Fruit fly (Drosophila melanogaster) whole organism, larva: ENCODE results near the gene kar.
A peak's percentile ranks its signal among the peaks of the same experiment; 100 is the strongest.

Experiments used
- noc ChIP-seq: fragments of 200-800 bp; sonication (Bioruptor generic); optimal IDR thresholded peaks from 3 replicates; lab custom pipeline; 2019; ENCODE audit warnings: missing biosample characterization, mild to moderate bottlenecking, missing genetic modification characterization, moderate library complexity

kar gene

DNA sequence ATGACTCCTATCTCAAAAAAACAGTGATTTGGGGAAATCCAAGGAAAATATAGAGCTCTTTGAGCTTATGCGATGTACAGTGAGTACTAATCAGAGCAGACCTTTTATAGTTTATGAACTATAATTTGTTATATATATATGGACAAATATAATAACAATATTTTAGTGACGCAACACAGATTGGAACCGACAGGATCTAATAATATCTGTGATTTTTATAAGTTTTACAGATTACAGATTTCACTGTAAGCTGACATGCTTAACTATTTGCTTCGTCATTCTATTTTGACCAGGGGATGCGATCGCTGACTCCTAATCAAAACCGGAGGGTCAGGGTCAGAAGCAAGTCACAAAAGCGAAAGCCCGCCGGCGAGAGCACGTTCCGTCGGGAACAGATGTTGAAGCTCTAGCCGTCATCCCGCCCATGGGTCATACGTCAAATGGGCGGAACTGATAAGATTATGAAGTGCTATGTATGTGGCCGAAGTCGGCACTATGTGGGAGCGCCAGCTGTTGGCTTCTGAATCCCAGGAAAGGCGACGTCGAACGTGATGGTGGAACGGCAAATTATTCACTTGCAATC lies 15.0 kb downstream of the kar start, which contains the start of gene Gnmt:
Gene Gnmt, plus strand, starts transcription at position 568 of the 583 bp plus-strand sequence.
- TF ChIP-seq noc (tag; lab: Kevin White, UChicago) = peak; percentile 88

DNA sequence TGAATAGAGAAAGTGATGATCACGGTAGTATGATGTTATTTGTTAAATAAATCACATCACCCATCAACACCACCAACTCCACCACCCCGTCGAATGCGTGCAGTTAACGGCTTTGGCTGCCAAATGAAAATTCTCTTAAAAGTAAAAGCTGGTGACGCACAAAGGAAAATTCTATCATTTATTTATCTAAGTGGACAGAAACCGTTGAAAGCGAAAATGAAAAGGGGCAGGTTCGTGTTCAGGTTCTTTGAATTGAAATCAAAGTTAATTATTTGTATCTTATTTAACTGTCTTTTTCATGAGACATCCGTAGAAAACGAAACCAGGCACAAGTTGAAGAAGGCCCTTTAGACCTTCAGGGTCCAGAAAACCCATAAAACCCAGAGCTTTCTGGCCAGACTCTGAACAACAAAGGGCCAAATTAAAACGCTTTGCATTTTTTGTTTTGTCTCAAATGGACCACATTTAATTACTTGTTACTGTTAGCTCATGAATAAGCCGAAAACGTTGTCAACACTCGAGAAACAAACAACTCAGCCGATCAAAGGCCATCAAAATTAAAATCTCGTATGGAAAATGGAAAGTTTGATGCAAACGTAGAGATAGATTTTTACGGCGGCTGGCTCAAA lies 22.8 kb downstream of the kar start:
- TF ChIP-seq noc (tag; lab: Kevin White, UChicago) = no peak

DNA sequence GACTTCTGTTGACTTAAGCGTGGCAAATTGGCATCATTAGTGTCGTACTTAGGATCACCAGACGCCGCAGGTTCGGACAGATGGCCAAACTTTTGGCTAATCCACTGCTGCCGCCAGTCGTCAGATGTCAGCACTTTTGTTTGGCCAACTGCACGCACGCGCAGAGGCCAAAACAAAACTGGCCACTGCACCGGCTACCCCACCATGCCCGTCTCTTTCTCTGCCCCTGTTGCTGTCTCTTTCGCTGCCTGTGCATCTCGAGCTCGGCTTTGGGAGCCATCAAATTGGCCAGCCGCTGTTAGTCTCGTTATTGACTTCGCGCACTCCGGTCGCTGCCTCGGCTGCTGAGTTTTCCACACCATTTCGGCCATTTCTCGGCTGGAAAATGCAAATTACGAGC lies 26.6 kb downstream of the kar start, which contains the start of gene CG14395:
Gene CG14395, plus strand, starts transcription at position 301 of the 400 bp plus-strand sequence.
- no peak for TF ChIP-seq noc (tag; lab: Kevin White, UChicago)

DNA sequence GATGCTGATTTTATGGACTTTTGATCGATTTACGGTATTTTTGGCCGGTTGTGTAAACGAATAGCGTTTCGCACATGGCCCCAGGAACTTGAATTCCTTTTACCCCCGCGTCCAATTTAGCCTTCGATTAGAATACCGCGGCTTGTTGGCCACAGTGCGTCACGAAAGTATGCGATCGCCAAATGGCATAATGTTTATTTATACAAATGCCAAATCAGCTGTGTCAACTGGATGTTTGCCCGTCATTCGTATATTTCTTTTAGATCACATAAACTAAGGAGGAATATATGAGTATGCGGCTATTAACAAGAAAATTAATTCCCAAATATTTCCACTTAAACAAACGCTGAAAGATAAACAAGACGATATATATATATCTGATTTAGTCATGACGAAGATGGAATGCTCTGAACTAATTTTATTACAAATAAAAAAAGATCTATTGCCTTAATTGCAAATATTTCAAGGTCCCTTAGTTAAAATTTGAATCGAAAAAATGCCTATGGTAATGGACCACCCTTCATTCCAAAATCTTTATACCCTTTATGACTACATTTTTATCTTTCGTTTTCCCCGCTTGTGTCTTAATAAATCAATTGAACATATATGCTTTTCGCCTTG lies 32.1 kb downstream of the kar start:
- peak; percentile 9 for TF ChIP-seq noc (tag; lab: Kevin White, UChicago)

DNA sequence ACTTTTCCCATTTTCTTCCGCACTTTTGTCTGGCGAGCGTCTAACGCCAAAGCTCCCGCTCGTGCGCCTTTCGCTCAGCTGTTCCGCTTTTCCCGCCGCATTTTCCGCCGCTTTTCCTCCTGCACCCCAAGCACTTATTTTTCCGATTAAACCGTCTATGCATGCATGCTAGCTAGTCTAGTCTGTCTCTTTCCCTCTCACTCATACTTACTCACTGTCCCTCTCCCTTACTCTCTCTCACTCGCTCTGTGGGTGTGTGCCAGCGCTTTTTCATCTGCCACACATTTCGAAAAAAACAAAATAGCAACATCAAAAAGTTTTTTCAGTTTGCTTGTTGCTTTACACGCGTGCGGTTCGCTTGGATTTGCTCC lies 34.9 kb downstream of the kar start, which contains the start of gene CG6225:
Gene CG6225, plus strand, starts transcription at position 325 of the 371 bp plus-strand sequence.
- TF ChIP-seq noc (tag; lab: Kevin White, UChicago) = no peak

DNA sequence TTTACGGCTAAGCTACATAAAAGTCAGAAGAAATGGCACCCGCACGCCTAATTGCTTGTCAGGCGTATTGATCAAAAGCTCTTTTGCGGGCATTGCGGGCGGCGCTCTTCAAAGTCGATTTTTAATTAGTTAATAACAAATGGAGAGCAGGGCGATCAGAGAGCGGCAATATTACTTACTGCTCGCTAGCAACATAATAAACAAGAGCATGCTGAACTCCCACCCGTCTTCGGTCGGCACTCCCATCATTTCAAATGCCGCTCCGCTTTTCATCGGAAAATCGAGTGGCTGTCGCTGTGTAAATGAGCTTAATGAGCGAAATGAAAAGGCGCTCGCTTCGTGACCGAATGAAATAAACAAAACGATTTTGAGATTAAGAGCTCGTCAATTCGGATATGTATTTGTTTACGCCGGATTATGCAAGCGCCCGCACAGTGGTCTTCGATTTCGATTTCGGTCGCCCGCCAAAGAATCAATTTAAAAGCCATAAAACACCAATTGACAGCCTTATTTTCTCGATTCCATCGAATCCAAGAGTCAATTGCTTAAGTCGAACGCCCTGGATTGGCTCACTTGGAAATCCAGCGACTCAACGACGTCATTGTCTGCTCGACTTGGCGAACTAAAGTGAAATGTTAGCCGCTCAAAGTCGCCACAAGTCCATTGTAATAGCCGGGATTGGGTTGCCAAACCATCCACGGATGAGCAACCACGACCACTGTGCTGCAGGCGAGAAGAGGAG lies 35.5 kb downstream of the kar start:
- TF ChIP-seq noc (tag; lab: Kevin White, UChicago) = peak; percentile 67

DNA sequence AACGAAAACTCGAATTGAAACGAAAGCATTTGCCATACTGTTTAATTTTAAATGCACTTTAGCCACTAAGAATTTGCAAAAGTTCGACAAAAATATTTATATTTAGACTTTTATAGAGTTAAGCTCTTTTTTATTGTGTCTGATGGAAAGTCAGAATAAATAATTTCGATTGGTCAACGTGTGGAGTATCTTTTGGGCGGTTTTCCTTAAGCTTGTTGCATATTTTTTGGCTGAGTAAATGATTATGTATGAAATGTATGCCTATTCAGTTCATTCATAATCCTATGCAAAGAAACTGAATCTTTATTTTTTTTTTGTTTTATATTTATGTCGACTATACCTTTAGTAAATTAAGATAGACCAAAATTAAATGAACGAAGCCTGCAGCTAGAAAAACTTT lies 36.4 kb downstream of the kar start:
- no peak for TF ChIP-seq noc (tag; lab: Kevin White, UChicago)

DNA sequence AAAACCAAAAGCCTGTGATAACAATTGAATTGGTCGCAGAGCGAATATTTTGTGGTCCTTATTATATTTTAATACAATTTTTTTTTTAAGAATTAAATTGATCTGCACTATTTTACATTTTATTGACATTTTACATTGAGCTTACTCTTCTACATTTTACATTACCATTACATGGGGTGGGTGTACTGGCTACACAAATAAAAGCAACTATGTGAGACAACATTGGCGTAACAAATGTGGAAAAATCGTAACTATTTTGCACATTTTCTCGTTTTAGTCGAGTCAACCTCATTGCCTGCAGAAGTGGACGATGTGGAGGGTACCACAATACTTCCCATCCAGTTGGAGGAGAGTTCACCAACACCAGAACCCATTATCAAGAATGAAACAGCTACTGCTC lies 38.6 kb downstream of the kar start:
- TF ChIP-seq noc (tag; lab: Kevin White, UChicago) = no peak

DNA sequence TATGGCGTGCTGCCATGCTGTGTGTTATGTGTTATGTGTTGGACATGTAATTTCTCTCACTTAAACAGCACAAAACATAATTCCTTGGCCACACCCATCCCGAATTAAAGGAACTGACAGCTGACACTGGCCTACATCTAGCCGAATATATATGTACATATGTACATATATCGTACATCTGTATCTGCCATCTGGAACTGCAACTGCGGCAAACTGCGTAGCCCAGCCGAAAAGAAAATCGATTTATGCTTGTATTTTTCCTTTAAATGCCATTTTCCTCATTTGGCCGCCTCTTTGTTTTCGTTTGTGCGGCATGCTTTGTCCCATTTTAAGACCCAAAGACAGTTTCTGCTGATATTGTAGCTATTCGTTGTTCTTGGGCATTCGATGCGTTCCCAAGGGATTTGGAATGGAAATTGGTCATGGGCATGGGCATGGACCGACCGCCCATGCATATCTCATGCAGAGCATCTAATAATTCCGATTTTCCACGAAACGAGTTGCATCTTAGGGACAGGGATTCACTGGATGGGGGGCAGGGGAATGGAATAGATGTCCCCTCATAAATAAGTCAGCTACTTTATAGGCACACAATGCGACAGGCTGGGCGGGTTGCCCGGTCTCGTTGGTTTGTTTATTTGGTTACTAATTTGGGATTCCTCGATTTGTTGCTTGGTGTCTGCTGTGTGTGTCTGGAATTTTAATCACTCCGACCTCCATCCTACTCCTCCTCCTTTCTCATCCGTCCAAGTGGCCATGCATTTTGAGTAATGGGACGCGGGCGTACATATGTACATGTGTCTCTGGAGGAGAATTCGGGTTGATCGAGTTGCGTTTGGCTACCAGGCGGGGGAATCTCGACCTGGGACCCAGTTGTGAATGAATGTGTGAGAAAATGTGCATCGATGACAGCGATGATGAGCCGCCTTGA lies 39.8 kb downstream of the kar start:
- no peak for TF ChIP-seq noc (tag; lab: Kevin White, UChicago)

DNA sequence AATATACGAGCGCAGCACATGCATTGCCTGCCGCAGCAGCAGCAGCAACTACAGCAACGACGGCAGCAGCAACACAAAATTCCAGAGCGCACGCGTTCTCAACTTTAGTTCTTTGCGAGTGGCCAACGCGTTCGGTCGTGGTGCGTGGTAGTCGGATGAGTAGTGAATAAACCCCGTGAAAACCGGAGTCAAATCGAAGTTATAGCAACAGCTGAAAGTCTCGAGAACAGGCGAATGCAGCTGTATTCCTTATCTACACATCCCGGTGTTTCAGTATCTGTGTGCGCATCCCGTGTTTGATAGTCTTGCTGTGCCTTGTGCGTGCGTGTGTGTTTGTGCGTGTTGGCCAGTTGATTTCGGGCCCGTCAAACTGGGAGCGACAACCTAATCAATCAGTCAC lies 41.2 kb downstream of the kar start, which contains the start of gene Dtg:
Gene Dtg, plus strand, starts transcription at position 105 of the 400 bp plus-strand sequence.
- no peak for TF ChIP-seq noc (tag; lab: Kevin White, UChicago)

DNA sequence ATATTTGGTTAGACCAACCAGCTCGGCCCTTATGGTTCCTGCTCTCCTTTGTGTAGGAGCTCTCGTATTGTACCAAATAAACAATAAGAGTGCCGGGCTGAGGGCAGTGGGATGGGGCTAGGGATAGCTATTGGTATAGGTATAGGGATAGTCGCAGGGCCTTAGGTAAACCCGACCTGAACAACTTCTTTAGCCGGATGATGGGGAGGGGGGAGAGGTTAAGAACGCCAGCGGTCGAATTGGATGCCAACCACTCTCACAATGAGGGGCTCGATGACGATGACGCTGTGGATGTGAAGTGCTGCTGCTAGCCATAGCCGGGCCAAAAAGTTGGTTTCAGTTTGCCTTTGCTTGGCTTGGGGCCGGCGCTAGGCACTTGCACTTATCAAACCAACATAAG lies 41.8 kb downstream of the kar start:
- no peak for TF ChIP-seq noc (tag; lab: Kevin White, UChicago)

DNA sequence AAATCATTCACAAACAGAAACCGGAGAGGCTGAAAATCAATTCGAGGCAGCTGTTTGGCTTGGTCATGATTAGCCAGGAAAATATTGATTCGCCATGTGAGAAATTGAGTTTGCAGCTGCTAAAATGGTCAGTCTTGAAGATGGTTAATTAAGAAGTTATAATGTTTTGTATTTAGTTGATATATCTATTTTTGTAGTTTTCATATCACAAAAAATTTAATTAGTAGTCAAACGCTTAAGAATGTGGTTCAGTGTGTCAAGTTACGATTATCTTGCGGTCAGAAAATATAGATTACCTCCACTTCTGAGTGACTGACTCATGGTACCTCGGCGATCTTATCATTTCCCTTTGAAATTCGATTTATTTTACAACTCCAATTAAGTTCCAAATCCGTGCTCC lies 42.2 kb downstream of the kar start:
- no peak for TF ChIP-seq noc (tag; lab: Kevin White, UChicago)

DNA sequence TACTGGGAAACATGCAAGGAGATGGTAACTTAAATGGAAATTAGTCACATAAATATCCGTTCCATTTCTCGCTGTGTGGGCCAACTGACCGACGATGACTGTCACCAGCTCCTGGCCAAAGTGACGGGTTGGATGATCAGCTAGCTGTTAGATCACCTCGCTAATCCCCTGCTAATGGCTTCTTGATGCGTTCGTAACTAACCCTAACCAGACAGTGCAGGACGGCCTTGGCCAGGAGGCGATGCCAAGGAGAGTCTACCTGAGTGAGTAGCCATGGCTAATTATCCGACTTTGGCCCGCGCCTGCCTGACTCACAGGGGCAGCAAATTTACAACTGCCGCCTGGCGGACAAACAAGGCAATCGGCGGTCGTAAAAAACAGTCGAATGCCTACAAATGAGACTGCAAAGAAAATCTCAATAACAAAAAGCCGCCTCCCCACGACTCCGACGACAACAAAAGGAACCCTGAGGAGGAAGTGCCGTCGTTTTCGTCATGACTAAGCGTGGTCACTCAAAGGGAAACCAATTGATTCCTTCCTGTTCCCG lies 43.3 kb downstream of the kar start:
- no peak for TF ChIP-seq noc (tag; lab: Kevin White, UChicago)

DNA sequence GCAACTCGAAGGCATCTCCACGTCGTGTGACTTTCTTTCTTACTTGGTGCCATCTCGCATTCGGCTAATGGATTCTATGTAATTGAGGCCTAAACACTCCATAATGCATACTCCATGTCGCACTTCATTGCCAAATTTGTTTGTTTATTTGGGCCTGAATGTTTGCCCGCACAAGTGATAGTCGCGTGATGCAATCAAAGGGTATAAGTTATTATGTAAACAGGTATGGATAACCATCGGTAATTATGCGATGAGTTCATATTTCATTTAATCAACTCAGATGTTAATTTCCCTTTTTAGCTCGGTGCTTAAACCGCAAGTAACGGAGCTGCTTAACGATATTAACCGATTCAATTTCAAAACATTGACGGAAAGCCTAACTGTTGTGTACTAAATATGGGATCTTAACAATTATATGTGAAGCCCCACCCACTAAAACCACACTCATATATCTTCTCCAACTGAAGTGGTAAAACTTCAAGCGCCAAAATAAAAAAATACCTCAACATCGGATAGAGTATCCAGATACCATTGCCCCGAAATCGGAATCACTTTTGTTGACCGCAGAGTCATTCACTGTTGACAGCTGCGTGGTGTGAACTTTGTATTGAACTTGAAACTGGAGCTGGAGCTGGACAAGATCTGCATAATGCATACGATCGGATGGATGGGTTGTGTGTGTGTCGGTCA lies 44.4 kb downstream of the kar start:
- no peak for TF ChIP-seq noc (tag; lab: Kevin White, UChicago)
